Fruit fly (Drosophila melanogaster): Measurements from ENCODE around the gene CG8135.

- TF ChIP-seq Clk (GFP tag; optimal IDR thresholded peaks at IDR 0.05) (no peak), Hr96 (GFP tag; optimal IDR thresholded peaks at IDR 0.05) (no peak), CG7045 (GFP tag; optimal IDR thresholded peaks at IDR 0.05) (no peak)
Measured at dm6 chr3R:9418373-9419299, 14.5 kb downstream of the CG8135 start.

Measured in whole organism, adult.